Worm (Caenorhabditis elegans) whole organism, L1 larva: ENCODE data around the gene srv-24.
"Not testable (repeated sequence)": the region's sequence is repeated elsewhere in the genome, so short reads cannot be mapped to it uniquely, and the experiment has no call there.

Experiments
- C16A3.4 ChIP-seq: fragments of 150-350 bp; optimal IDR thresholded peaks from 2 replicates; lab custom pipeline; 2014; ENCODE audit warnings: missing biosample characterization, missing genetic modification characterization
- C34B4.2 ChIP-seq: sonication (generic microtip); optimal IDR thresholded peaks from 2 replicates; lab custom pipeline; 2017; ENCODE audit warnings: mild to moderate bottlenecking, missing genetic modification characterization, missing compliant biosample characterization
- Y116A8C.19 ChIP-seq: sonication (generic microtip); optimal IDR thresholded peaks from 2 replicates; lab custom pipeline; 2016; ENCODE audit warnings: missing compliant biosample characterization, missing genetic modification characterization, borderline replicate concordance
- ama-1 ChIP-seq: fragments of 150-350 bp; optimal IDR thresholded peaks from 2 replicates; lab custom pipeline; 2014
- blmp-1 ChIP-seq: fragments of 150-350 bp; optimal IDR thresholded peaks from 2 replicates; lab custom pipeline; 2014; ENCODE audit warnings: missing biosample characterization, missing genetic modification characterization
- ceh-63 ChIP-seq: fragments of 200-800 bp; sonication (Bioruptor generic); optimal IDR thresholded peaks from 2 replicates; lab custom pipeline; 2018; ENCODE audit warnings: mild to moderate bottlenecking, missing genetic modification characterization, missing compliant biosample characterization
- ceh-8 ChIP-seq: fragments of 200-800 bp; sonication (Bioruptor generic); optimal IDR thresholded peaks from 2 replicates; lab custom pipeline; 2018; ENCODE audit warnings: mild to moderate bottlenecking, missing genetic modification characterization, moderate library complexity, missing compliant biosample characterization
- ceh-88 ChIP-seq: fragments of 200-800 bp; sonication (Bioruptor generic); IDR thresholded peaks from 2 replicates; pipeline ENCODE4 v1.3.6; 2022; ENCODE audit warnings: missing genetic modification characterization, missing compliant biosample characterization
- dpl-1 ChIP-seq, 3 experiments: fragments of 150-350 bp in 2 of 3; sonication (generic microtip) in 1 of 3; optimal IDR thresholded peaks; 2 replicates each; lab custom pipeline; 2014 to 2017; ENCODE audit warnings: missing biosample characterization in 3 of 3, missing genetic modification characterization in 3 of 3, missing genetic modification reagents in 3 of 3
- dsc-1 ChIP-seq: sonication (generic microtip); optimal IDR thresholded peaks from 2 replicates; lab custom pipeline; 2016; ENCODE audit warnings: mild to moderate bottlenecking, missing genetic modification characterization, missing compliant biosample characterization
- efl-3 ChIP-seq: fragments of 200-800 bp; sonication (Bioruptor generic); optimal IDR thresholded peaks from 2 replicates; lab custom pipeline; 2018; ENCODE audit warnings: mild to moderate bottlenecking, missing genetic modification characterization, missing compliant biosample characterization
- egl-13 ChIP-seq: sonication (generic microtip); optimal IDR thresholded peaks from 2 replicates; lab custom pipeline; 2016; ENCODE audit warnings: missing genotype, missing genetic modification reagents, missing genetic modification characterization, missing compliant biosample characterization
- elt-2 ChIP-seq: sonication (generic microtip); optimal IDR thresholded peaks from 2 replicates; lab custom pipeline; 2016; ENCODE audit warnings: missing genetic modification characterization, mild to moderate bottlenecking, inconsistent platforms, missing compliant biosample characterization, missing genetic modification reagents
- elt-3 ChIP-seq, 6 experiments: fragments of 150-350 bp in 1 of 6; sonication (generic microtip); optimal IDR thresholded peaks; 2 replicates each; lab custom pipeline; 2017 to 2018; ENCODE audit warnings: missing biosample characterization in 6 of 6, missing genetic modification characterization in 6 of 6, inconsistent platforms in 1 of 6
- ets-5 ChIP-seq: fragments of 200-800 bp; sonication (Bioruptor generic); IDR thresholded peaks from 2 replicates; pipeline ENCODE4 v1.3.6; 2022; ENCODE audit warnings: missing genetic modification characterization, missing compliant biosample characterization
- fkh-4 ChIP-seq: sonication (generic microtip); optimal IDR thresholded peaks from 2 replicates; lab custom pipeline; 2016; ENCODE audit warnings: missing compliant biosample characterization, missing genetic modification characterization, borderline replicate concordance
- fkh-8 ChIP-seq: sonication (generic microtip); optimal IDR thresholded peaks from 2 replicates; lab custom pipeline; 2016; ENCODE audit warnings: mild to moderate bottlenecking, missing genetic modification characterization, missing compliant biosample characterization
- hlh-17 ChIP-seq: fragments of 200-800 bp; sonication (Bioruptor generic); optimal IDR thresholded peaks from 2 replicates; lab custom pipeline; 2018; ENCODE audit warnings: missing genetic modification characterization, mild to moderate bottlenecking, missing compliant biosample characterization, moderate library complexity, borderline replicate concordance
- irx-1 ChIP-seq: sonication (generic microtip); optimal IDR thresholded peaks from 2 replicates; lab custom pipeline; 2016; ENCODE audit warnings: missing genetic modification characterization, missing compliant biosample characterization
- isw-1 ChIP-seq: fragments of 200-800 bp; sonication (Bioruptor generic); IDR thresholded peaks from 2 replicates; pipeline ENCODE4 v1.3.6; 2022; ENCODE audit warnings: missing genetic modification characterization, missing compliant biosample characterization
- lin-13 ChIP-seq: fragments of 150-350 bp; optimal IDR thresholded peaks from 2 replicates; lab custom pipeline; 2014; ENCODE audit warnings: missing biosample characterization, missing genetic modification reagents, missing genetic modification characterization
- lin-14 ChIP-seq: fragments of 200-800 bp; sonication (Bioruptor generic); optimal IDR thresholded peaks from 2 replicates; lab custom pipeline; 2018; ENCODE audit warnings: mild to moderate bottlenecking, missing genetic modification characterization, moderate library complexity, missing compliant biosample characterization
- lin-35 ChIP-seq, 2 experiments: fragments of 150-350 bp; optimal IDR thresholded peaks; 2 replicates each; lab custom pipeline; 2014; ENCODE audit warnings: missing biosample characterization in 2 of 2, missing genetic modification characterization in 2 of 2, missing genetic modification reagents in 2 of 2
- mef-2 ChIP-seq: fragments of 150-350 bp; optimal IDR thresholded peaks from 2 replicates; lab custom pipeline; 2014; ENCODE audit warnings: missing biosample characterization, missing genetic modification characterization
- mep-1 ChIP-seq: fragments of 150-350 bp; optimal IDR thresholded peaks from 2 replicates; lab custom pipeline; 2014; ENCODE audit warnings: missing biosample characterization, missing genetic modification characterization
- nhr-11 ChIP-seq: fragments of 150-350 bp; optimal IDR thresholded peaks from 2 replicates; lab custom pipeline; 2014; ENCODE audit warnings: missing biosample characterization, missing genetic modification characterization
- nhr-19 ChIP-seq: fragments of 200-800 bp; sonication (Bioruptor generic); conservative IDR thresholded peaks from 2 replicates; pipeline ENCODE4 v1.3.6; 2022; ENCODE audit warnings: missing genetic modification characterization, missing compliant biosample characterization
- nhr-20 ChIP-seq: sonication (generic microtip); optimal IDR thresholded peaks from 2 replicates; lab custom pipeline; 2016; ENCODE audit warnings: mild to moderate bottlenecking, missing genetic modification characterization, missing compliant biosample characterization
- nhr-71 ChIP-seq: sonication (generic microtip); optimal IDR thresholded peaks from 2 replicates; lab custom pipeline; 2016; ENCODE audit warnings: mild to moderate bottlenecking, missing genetic modification characterization, moderate library complexity, missing compliant biosample characterization
- pag-3 ChIP-seq: sonication (generic microtip); optimal IDR thresholded peaks from 2 replicates; lab custom pipeline; 2017; ENCODE audit warnings: missing genetic modification characterization, mild to moderate bottlenecking, missing compliant biosample characterization, antibody characterized with exemption, borderline replicate concordance; ENCODE audit not compliant: insufficient read depth
- pax-3 ChIP-seq: fragments of 200-800 bp; sonication (Bioruptor generic); optimal IDR thresholded peaks from 2 replicates; lab custom pipeline; 2018; ENCODE audit warnings: mild to moderate bottlenecking, missing genetic modification characterization, moderate library complexity, missing compliant biosample characterization
- pqm-1 ChIP-seq: sonication (generic microtip); optimal IDR thresholded peaks from 3 replicates; lab custom pipeline; 2017; ENCODE audit warnings: missing biosample characterization, missing genetic modification characterization
- rnt-1 ChIP-seq: sonication (generic microtip); optimal IDR thresholded peaks from 2 replicates; lab custom pipeline; 2016; ENCODE audit warnings: mild to moderate bottlenecking, missing genetic modification characterization, moderate library complexity, missing compliant biosample characterization
- sup-37 ChIP-seq: fragments of 200-800 bp; sonication (Bioruptor generic); optimal IDR thresholded peaks from 2 replicates; lab custom pipeline; 2018; ENCODE audit warnings: mild to moderate bottlenecking, missing genetic modification characterization, missing compliant biosample characterization
- unc-130 ChIP-seq: fragments of 150-350 bp; optimal IDR thresholded peaks from 2 replicates; lab custom pipeline; 2017; ENCODE audit warnings: missing biosample characterization, missing genetic modification characterization, inconsistent platforms
- unc-62 ChIP-seq: fragments of 150-350 bp; optimal IDR thresholded peaks from 2 replicates; lab custom pipeline; 2014; ENCODE audit warnings: missing biosample characterization, missing genetic modification reagents, missing genetic modification characterization
- unc-98 ChIP-seq: fragments of 200-800 bp; sonication (Bioruptor generic); IDR thresholded peaks from 2 replicates; pipeline ENCODE4 v1.3.6; 2022; ENCODE audit warnings: missing genetic modification characterization, missing compliant biosample characterization
- vab-15 ChIP-seq: sonication (generic microtip); optimal IDR thresholded peaks from 2 replicates; lab custom pipeline; 2017; ENCODE audit warnings: missing genotype, mild to moderate bottlenecking, missing genetic modification characterization, missing compliant biosample characterization
- xbp-1 ChIP-seq: sonication (generic microtip); optimal IDR thresholded peaks from 2 replicates; lab custom pipeline; 2016; ENCODE audit warnings: missing genetic modification characterization, missing compliant biosample characterization
- zip-4 ChIP-seq: fragments of 200-800 bp; sonication (Bioruptor generic); optimal IDR thresholded peaks from 2 replicates; lab custom pipeline; 2018; ENCODE audit warnings: mild to moderate bottlenecking, missing genetic modification characterization, moderate library complexity, missing compliant biosample characterization
- ztf-11 ChIP-seq, 2 experiments: sonication (generic microtip); optimal IDR thresholded peaks; 2 replicates each; lab custom pipeline; 2016 to 2017; ENCODE audit warnings: missing genetic modification characterization in 2 of 2, missing biosample characterization in 1 of 2, missing compliant biosample characterization in 1 of 2
- ztf-4 ChIP-seq: fragments of 150-350 bp; optimal IDR thresholded peaks from 2 replicates; lab custom pipeline; 2014; ENCODE audit warnings: missing biosample characterization, missing genetic modification characterization

Gene srv-24

DNA sequence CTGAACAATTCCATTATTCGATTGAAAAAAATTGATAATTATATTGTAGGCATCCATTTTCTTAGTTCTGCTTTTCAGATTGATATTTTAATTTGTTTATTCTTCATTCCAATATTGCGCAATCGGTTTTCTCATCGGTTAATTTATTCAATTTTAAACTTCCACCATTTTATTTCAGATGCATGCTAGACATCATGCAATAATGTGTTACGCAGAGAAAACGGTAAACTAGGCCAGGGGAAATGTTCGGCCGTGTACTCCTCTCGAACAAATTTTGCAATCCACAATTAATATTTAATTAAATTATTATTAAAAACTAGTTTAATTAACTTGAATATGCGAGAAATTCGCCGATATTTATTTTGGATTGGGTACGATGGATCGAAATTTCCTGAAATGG lies 31.0 kb upstream of the srv-24 start, which contains the start of gene Y73B6BL.29 (continued):
- TF ChIP-seq irx-1 (peak; percentile 99), egl-13 (tag; lab: Kevin White, UChicago) (peak; percentile 98), hlh-17 (GFP tag; lab: Kevin White, UChicago) (peak; percentile 70), unc-130 (peak; percentile 92), nhr-11 (tag; lab: Kevin White, UChicago) (peak; percentile 80), vab-15 (peak; percentile 76), lin-35 (GFP tag; optimal IDR thresholded peaks at IDR 0.05; lab: Kevin White, UChicago) (peak; percentile 99), pag-3 (tag; lab: Kevin White, UChicago) (no peak), Y116A8C.19 (tag; lab: Kevin White, UChicago) (peak; percentile 97), nhr-19 (GFP tag; lab: Robert Waterston, UW) (peak; percentile 94), blmp-1 (tag; lab: Kevin White, UChicago) (peak; percentile 77), nhr-71 (tag; lab: Kevin White, UChicago) (peak; percentile 98), unc-98 (peak; percentile 96), unc-62 (no peak), dpl-1 (GFP tag; optimal IDR thresholded peaks at IDR 0.05; lab: Kevin White, UChicago) (peak; percentile 96 to 98 (median 97)), dsc-1 (tag; lab: Kevin White, UChicago) (peak; percentile 97), C16A3.4 (tag; lab: Kevin White, UChicago) (peak; percentile 83), ceh-63 (GFP tag; lab: Kevin White, UChicago) (peak; percentile 75), elt-3 (tag; optimal IDR thresholded peaks at IDR 0.05; lab: Kevin White, UChicago) (peak in 2 of 6 experiments; percentile 71 to 74), pax-3 (tag; lab: Kevin White, UChicago) (peak; percentile 98), ztf-11 (tag; optimal IDR thresholded peaks at IDR 0.05; lab: Kevin White, UChicago) (peak in 1 of 2 experiments; percentile 98), isw-1 (GFP tag; lab: Robert Waterston, UW) (peak; percentile 94), mef-2 (peak; percentile 16), efl-3 (GFP tag; lab: Kevin White, UChicago) (peak; percentile 87), C34B4.2 (tag; lab: Kevin White, UChicago) (peak; percentile 72), ceh-8 (peak; percentile 97), zip-4 (peak; percentile 85), pqm-1 (no peak), nhr-20 (tag; lab: Kevin White, UChicago) (peak; percentile 95), fkh-8 (tag; lab: Kevin White, UChicago) (peak; percentile 92), lin-13 (GFP tag; lab: Kevin White, UChicago) (peak; percentile 89), mep-1 (tag; lab: Kevin White, UChicago) (peak; percentile 95), sup-37 (peak; percentile 78), ztf-4 (tag; lab: Kevin White, UChicago) (peak; percentile 85), xbp-1 (tag; lab: Kevin White, UChicago) (peak; percentile 94), lin-14 (GFP tag; lab: Kevin White, UChicago) (peak; percentile 95), fkh-4 (tag; lab: Kevin White, UChicago) (peak; percentile 99)

DNA sequence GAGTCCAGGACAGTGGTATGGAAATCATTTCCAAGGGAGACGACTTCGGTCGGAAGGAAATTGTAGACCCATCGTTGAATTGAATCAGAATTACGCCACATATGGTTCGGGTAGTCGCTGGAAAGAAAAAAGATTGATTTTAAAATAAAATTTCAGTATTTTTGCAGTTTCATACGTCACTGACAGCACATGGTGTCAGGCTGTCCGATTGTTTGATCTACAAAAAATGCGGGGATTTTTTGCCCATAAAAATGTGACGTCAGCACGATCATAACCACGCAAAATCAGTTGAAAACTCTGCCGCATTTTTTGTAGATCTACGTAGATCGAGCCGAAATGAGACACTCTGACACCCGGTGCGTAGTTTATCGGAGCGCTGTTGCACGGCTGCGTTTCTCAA lies 26.7 kb upstream of the srv-24 start, which contains the start of gene Y73B6BL.12:
Gene Y73B6BL.12 (minus strand): TSS at position 101 of the 400 bp plus-strand sequence.
- not testable (repeated sequence) for TF ChIP-seq mep-1 (tag; lab: Kevin White, UChicago); ceh-88 (GFP tag; lab: Robert Waterston, UW); ztf-11 (tag; optimal IDR thresholded peaks at IDR 0.05; lab: Kevin White, UChicago)

DNA sequence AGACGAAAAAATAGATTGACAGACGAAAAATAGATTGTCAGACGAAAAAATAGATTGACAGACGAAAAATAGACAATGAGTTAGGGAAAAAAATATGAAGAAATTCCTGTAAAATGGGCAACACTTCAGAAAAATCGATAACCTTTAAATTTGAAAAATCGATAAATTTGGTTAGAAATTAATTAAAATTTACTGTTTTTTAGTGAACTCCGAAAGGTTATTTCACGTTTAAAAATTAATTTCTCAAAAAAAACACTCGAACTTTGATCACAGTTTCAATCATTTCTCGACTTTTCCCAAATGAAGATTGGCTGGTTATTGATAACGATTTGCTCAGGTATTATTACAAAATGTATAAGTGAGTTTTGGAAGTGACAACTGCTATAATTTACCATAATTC lies 16.8 kb upstream of the srv-24 start, which contains the start of gene csp-2:
Gene csp-2 (plus strand): TSS at position 301 of the 400 bp plus-strand sequence.
- TF ChIP-seq isw-1 (GFP tag; lab: Robert Waterston, UW) (no peak), ets-5 (GFP tag; lab: Robert Waterston, UW) (no peak), unc-130 (no peak), ama-1 (lab: Kevin White, UChicago) (no peak), elt-2 (tag; lab: Kevin White, UChicago) (no peak), rnt-1 (tag; lab: Kevin White, UChicago) (no peak), pag-3 (tag; lab: Kevin White, UChicago) (no peak), zip-4 (no peak), mep-1 (tag; lab: Kevin White, UChicago) (no peak)
